Fruit fly (Drosophila melanogaster) whole organism, embryonic: Measurements from ENCODE around the gene CG31559.

Experiments
- CG31388 ChIP-seq: fragments of 200-800 bp; sonication (Bioruptor generic); optimal IDR thresholded peaks from 2 replicates; lab custom pipeline; 2016; ENCODE audit warnings: missing biosample characterization, missing genetic modification characterization
- Nf-YB ChIP-seq: fragments of 200-800 bp; sonication (Bioruptor generic); optimal IDR thresholded peaks from 3 replicates; lab custom pipeline; 2019; ENCODE audit warnings: missing biosample characterization, mild to moderate bottlenecking, missing genetic modification characterization, moderate library complexity
- Sry-δ ChIP-seq: fragments of 200-800 bp; sonication (Bioruptor generic); optimal IDR thresholded peaks from 2 replicates; lab custom pipeline; 2016; ENCODE audit warnings: missing biosample characterization, missing genetic modification characterization
- hth ChIP-seq: fragments of >200 bp; optimal IDR thresholded peaks from 2 replicates; lab custom pipeline; 2017; ENCODE audit warnings: inconsistent platforms

DNA sequence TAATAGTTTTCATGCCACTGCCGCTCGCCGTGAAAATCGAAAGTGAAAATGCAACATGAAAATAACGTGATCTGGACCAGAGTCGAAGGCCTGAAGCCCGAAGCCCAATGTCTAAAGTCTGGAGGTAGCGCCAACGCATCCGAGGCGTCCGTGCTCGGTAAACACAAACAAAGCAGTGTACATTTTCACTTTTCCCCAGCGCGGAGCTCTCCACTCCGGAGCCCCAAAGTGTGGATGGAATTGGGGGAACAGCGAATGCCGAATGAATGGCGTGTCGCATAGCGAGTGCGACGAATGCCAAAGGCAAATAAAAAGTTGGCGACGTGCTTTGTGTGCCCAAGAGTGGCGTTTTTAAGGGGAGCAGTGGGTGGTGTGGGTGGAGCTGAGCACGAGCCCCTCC, 46.0 kb upstream of the CG31559 start:
- TF ChIP-seq hth (lab: Kevin White, UChicago) = no peak
- TF ChIP-seq Nf-YB (GFP tag; lab: Kevin White, UChicago) = no peak
- no peak for TF ChIP-seq Sry-δ (GFP tag; lab: Kevin White, UChicago)
- no peak for TF ChIP-seq CG31388 (GFP tag; lab: Kevin White, UChicago)
